Fruit fly (Drosophila melanogaster) Kc167 (cell line): ENCODE results near the gene CG43133.

Experiments
- Myc ChIP-seq: fragments of >200 bp; optimal IDR thresholded peaks from 2 replicates; lab custom pipeline; 2017; ENCODE audit warnings: missing external identifiers
- Sin3A ChIP-seq: fragments of >200 bp; optimal IDR thresholded peaks from 2 replicates; lab custom pipeline; 2018; ENCODE audit warnings: missing external identifiers
- h ChIP-seq: fragments of >200 bp; optimal IDR thresholded peaks from 3 replicates; lab custom pipeline; 2018; ENCODE audit warnings: missing external identifiers
- psq ChIP-seq: fragments of >200 bp; optimal IDR thresholded peaks from 2 replicates; lab custom pipeline; 2017; ENCODE audit warnings: missing external identifiers

dm6 chrX:18082674-18083073 is 47.3 kb downstream of the CG43133 start:
- TF ChIP-seq psq (lab: Kevin White, UChicago), result no peak
- TF ChIP-seq h (lab: Kevin White, UChicago), result no peak
- TF ChIP-seq Sin3A (lab: Kevin White, UChicago), result no peak
- TF ChIP-seq Myc (lab: Kevin White, UChicago), result no peak
